Worm (Caenorhabditis elegans) whole organism, young adult: ENCODE measurements around the gene K03B8.14.

ENCODE experiments used
- F10E7.11 ChIP-seq: sonication (generic microtip); optimal IDR thresholded peaks from 2 replicates; lab custom pipeline; 2017; ENCODE audit warnings: mild to moderate bottlenecking, missing genetic modification characterization, moderate library complexity, missing compliant biosample characterization
- F22D6.2 ChIP-seq: sonication (generic microtip); optimal IDR thresholded peaks from 2 replicates; lab custom pipeline; 2016; ENCODE audit warnings: mild to moderate bottlenecking, missing genetic modification characterization, missing compliant biosample characterization
- F49E8.2 ChIP-seq: sonication (generic microtip); optimal IDR thresholded peaks from 3 replicates; lab custom pipeline; 2017; ENCODE audit warnings: missing genetic modification characterization, mild to moderate bottlenecking, missing compliant biosample characterization, antibody characterized with exemption, moderate library complexity; ENCODE audit not compliant: insufficient read depth
- Y67H2A.10 ChIP-seq: fragments of 200-800 bp; sonication (Bioruptor generic); conservative IDR thresholded peaks from 2 replicates; pipeline ENCODE4 v1.3.6; 2022; ENCODE audit warnings: missing genetic modification reagents, missing genetic modification characterization, missing compliant biosample characterization
- akir-1 ChIP-seq: fragments of 200-800 bp; sonication (Bioruptor generic); optimal IDR thresholded peaks from 2 replicates; lab custom pipeline; 2018; ENCODE audit warnings: mild to moderate bottlenecking, missing genetic modification characterization, moderate library complexity, missing compliant biosample characterization
- ama-1 ChIP-seq, 3 experiments: fragments of 150-350 bp in 1 of 3; sonication (generic microtip) in 2 of 3; optimal IDR thresholded peaks; 2 replicates each; lab custom pipeline; 2014 to 2018; ENCODE audit warnings: missing biosample characterization in 2 of 3, missing genetic modification characterization in 2 of 3, missing genetic modification reagents in 2 of 3
- aptf-2 ChIP-seq: fragments of 200-800 bp; sonication (Bioruptor generic); conservative IDR thresholded peaks from 2 replicates; pipeline ENCODE4 v1.3.6; 2022; ENCODE audit warnings: missing genetic modification reagents, missing genetic modification characterization, missing compliant biosample characterization
- attf-3 ChIP-seq: fragments of 200-800 bp; sonication (Bioruptor generic); conservative IDR thresholded peaks from 2 replicates; pipeline ENCODE4 v1.3.6; 2022; ENCODE audit warnings: missing genetic modification reagents, missing genetic modification characterization, missing compliant biosample characterization
- ceh-27 ChIP-seq: fragments of 200-800 bp; sonication (Bioruptor generic); optimal IDR thresholded peaks from 2 replicates; lab custom pipeline; 2018; ENCODE audit warnings: mild to moderate bottlenecking, missing genetic modification characterization, moderate library complexity, missing compliant biosample characterization
- chd-7 ChIP-seq: sonication (generic microtip); optimal IDR thresholded peaks from 2 replicates; lab custom pipeline; 2016; ENCODE audit warnings: mild to moderate bottlenecking, missing genetic modification characterization, moderate library complexity, missing compliant biosample characterization
- die-1 ChIP-seq: sonication (generic microtip); optimal IDR thresholded peaks from 2 replicates; lab custom pipeline; 2016; ENCODE audit warnings: missing genotype, mild to moderate bottlenecking, missing genetic modification characterization, missing compliant biosample characterization
- dpl-1 ChIP-seq: fragments of 150-350 bp; optimal IDR thresholded peaks from 2 replicates; lab custom pipeline; 2014; ENCODE audit warnings: missing biosample characterization, missing genetic modification reagents, missing genetic modification characterization
- ets-4 ChIP-seq: fragments of 200-800 bp; sonication (Bioruptor generic); optimal IDR thresholded peaks from 2 replicates; lab custom pipeline; 2018; ENCODE audit warnings: mild to moderate bottlenecking, missing genetic modification characterization, missing compliant biosample characterization
- him-1 ChIP-seq: sonication (generic microtip); optimal IDR thresholded peaks from 2 replicates; lab custom pipeline; 2016; ENCODE audit warnings: missing genotype, missing genetic modification reagents, missing genetic modification characterization, missing compliant biosample characterization
- hlh-12 ChIP-seq: sonication (generic microtip); optimal IDR thresholded peaks from 2 replicates; lab custom pipeline; 2016; ENCODE audit warnings: missing genetic modification characterization, missing compliant biosample characterization
- hlh-26 ChIP-seq: fragments of 200-800 bp; sonication (Bioruptor generic); conservative IDR thresholded peaks from 2 replicates; pipeline ENCODE4 v1.3.6; 2022; ENCODE audit warnings: missing genetic modification reagents, missing genetic modification characterization, missing compliant biosample characterization
- hmg-1.2 ChIP-seq: fragments of 200-800 bp; sonication (Bioruptor generic); IDR thresholded peaks from 2 replicates; pipeline ENCODE4 v1.3.6; 2022; ENCODE audit warnings: missing genetic modification reagents, missing genetic modification characterization, missing compliant biosample characterization
- hrde-1 ChIP-seq: sonication (generic microtip); optimal IDR thresholded peaks from 2 replicates; lab custom pipeline; 2016; ENCODE audit warnings: missing genetic modification characterization, mild to moderate bottlenecking, missing compliant biosample characterization, moderate library complexity, missing genotype, missing genetic modification reagents, borderline replicate concordance
- hsf-1 ChIP-seq: fragments of 200-800 bp; sonication (Bioruptor generic); IDR thresholded peaks from 2 replicates; pipeline ENCODE4 v1.3.6; 2022; ENCODE audit warnings: missing genetic modification reagents, missing genetic modification characterization, missing compliant biosample characterization
- lag-1 ChIP-seq: fragments of 200-800 bp; sonication (Bioruptor generic); IDR thresholded peaks from 2 replicates; pipeline ENCODE4 v1.3.6; 2022; ENCODE audit warnings: missing genetic modification reagents, missing genetic modification characterization, missing compliant biosample characterization
- lin-26 ChIP-seq: fragments of 200-800 bp; sonication (Bioruptor generic); IDR thresholded peaks from 2 replicates; pipeline ENCODE4 v1.3.6; 2022; ENCODE audit warnings: missing genetic modification reagents, missing genetic modification characterization, missing compliant biosample characterization
- lin-40 ChIP-seq: sonication (generic microtip); optimal IDR thresholded peaks from 2 replicates; lab custom pipeline; 2016; ENCODE audit warnings: missing genetic modification characterization, mild to moderate bottlenecking, missing compliant biosample characterization, missing genotype, missing genetic modification reagents
- lir-1 ChIP-seq: fragments of 200-800 bp; sonication (Bioruptor generic); conservative IDR thresholded peaks from 2 replicates; pipeline ENCODE4 v1.3.6; 2022; ENCODE audit warnings: missing genetic modification reagents, missing genetic modification characterization, missing compliant biosample characterization
- lsl-1 ChIP-seq: fragments of 200-800 bp; sonication (Bioruptor generic); optimal IDR thresholded peaks from 2 replicates; lab custom pipeline; 2018; ENCODE audit warnings: mild to moderate bottlenecking, missing genetic modification characterization, moderate library complexity, missing compliant biosample characterization
- lsy-27 ChIP-seq: sonication (generic microtip); optimal IDR thresholded peaks from 2 replicates; lab custom pipeline; 2017; ENCODE audit warnings: missing genetic modification characterization, mild to moderate bottlenecking, missing compliant biosample characterization, antibody characterized with exemption, missing genotype, borderline replicate concordance; ENCODE audit not compliant: insufficient read depth
- madf-6 ChIP-seq: fragments of 200-800 bp; sonication (Bioruptor generic); IDR thresholded peaks from 2 replicates; pipeline ENCODE4 v1.3.6; 2022; ENCODE audit warnings: missing genetic modification reagents, missing genetic modification characterization, missing compliant biosample characterization
- mcd-1 ChIP-seq: fragments of 200-800 bp; sonication (Bioruptor generic); IDR thresholded peaks from 2 replicates; pipeline ENCODE4 v1.3.6; 2022; ENCODE audit warnings: missing genetic modification reagents, missing genetic modification characterization, missing compliant biosample characterization
- nfya-2 ChIP-seq: fragments of 200-800 bp; sonication (Bioruptor generic); IDR thresholded peaks from 2 replicates; pipeline ENCODE4 v1.3.6; 2022; ENCODE audit warnings: missing genetic modification reagents, missing genetic modification characterization, missing compliant biosample characterization
- nhr-90 ChIP-seq: sonication (generic microtip); optimal IDR thresholded peaks from 2 replicates; lab custom pipeline; 2016; ENCODE audit warnings: missing genotype, mild to moderate bottlenecking, missing genetic modification characterization, missing compliant biosample characterization
- pbrm-1 ChIP-seq: fragments of 200-800 bp; sonication (Bioruptor generic); IDR thresholded peaks from 2 replicates; pipeline ENCODE4 v1.3.6; 2022; ENCODE audit warnings: missing genetic modification reagents, missing genetic modification characterization, missing compliant biosample characterization
- pha-4 ChIP-seq: fragments of 150-350 bp; sonication (generic microtip); optimal IDR thresholded peaks from 2 replicates; lab custom pipeline; 2014; ENCODE audit warnings: missing biosample characterization, missing genetic modification reagents, missing genetic modification characterization
- rcor-1 ChIP-seq: fragments of 200-800 bp; sonication (Bioruptor generic); IDR thresholded peaks from 2 replicates; pipeline ENCODE4 v1.3.6; 2022; ENCODE audit warnings: missing genetic modification reagents, missing genetic modification characterization, missing compliant biosample characterization
- rpc-1 ChIP-seq, 2 experiments: fragments of 150-350 bp in 1 of 2; sonication (generic microtip) in 1 of 2; optimal IDR thresholded peaks; 2 replicates each; lab custom pipeline; 2014 to 2018; ENCODE audit warnings: missing biosample characterization in 1 of 2, missing genetic modification characterization in 1 of 2, missing genetic modification reagents in 1 of 2, missing genotype in 1 of 2
- somi-1 ChIP-seq: fragments of 200-800 bp; sonication (Bioruptor generic); optimal IDR thresholded peaks from 2 replicates; lab custom pipeline; 2018; ENCODE audit warnings: mild to moderate bottlenecking, missing genetic modification characterization, missing compliant biosample characterization
- tbp1 ChIP-seq: fragments of 200-800 bp; sonication (Bioruptor generic); optimal IDR thresholded peaks from 2 replicates; lab custom pipeline; 2018; ENCODE audit warnings: mild to moderate bottlenecking, missing genetic modification characterization, missing compliant biosample characterization
- tbx-9 ChIP-seq: sonication (generic microtip); optimal IDR thresholded peaks from 2 replicates; lab custom pipeline; 2016; ENCODE audit warnings: borderline replicate concordance, missing genetic modification characterization, inconsistent platforms, missing compliant biosample characterization
- tlf-1 ChIP-seq: fragments of 200-800 bp; sonication (Bioruptor generic); optimal IDR thresholded peaks from 2 replicates; lab custom pipeline; 2018; ENCODE audit warnings: mild to moderate bottlenecking, missing genetic modification characterization, missing compliant biosample characterization
- zfh-2 ChIP-seq: fragments of 200-800 bp; sonication (Bioruptor generic); conservative IDR thresholded peaks from 2 replicates; pipeline ENCODE4 v1.3.6; 2022; ENCODE audit warnings: missing genetic modification reagents, missing genetic modification characterization, missing compliant biosample characterization
- ztf-22 ChIP-seq: fragments of 200-800 bp; sonication (Bioruptor generic); optimal IDR thresholded peaks from 2 replicates; lab custom pipeline; 2018; ENCODE audit warnings: mild to moderate bottlenecking, missing genetic modification characterization, moderate library complexity, missing compliant biosample characterization

K03B8.14 gene

ce11 chrV:11428728-11429127 is 38.4 kb downstream of the K03B8.14 start:
- TF ChIP-seq die-1 (tag; lab: Kevin White, UChicago) = no peak
- TF ChIP-seq ztf-22 (GFP tag; lab: Kevin White, UChicago) = no peak
- TF ChIP-seq lin-26 (GFP tag; lab: Robert Waterston, UW) = no peak
- no peak for TF ChIP-seq lin-40 (tag; lab: Kevin White, UChicago)
- no peak for TF ChIP-seq pbrm-1
- no peak for TF ChIP-seq lir-1
- no peak for TF ChIP-seq Y67H2A.10
- no peak for TF ChIP-seq hlh-12 (tag; lab: Kevin White, UChicago)
- TF ChIP-seq zfh-2 (GFP tag; lab: Robert Waterston, UW) = no peak
- TF ChIP-seq chd-7 (tag; lab: Kevin White, UChicago) = no peak
- no peak for TF ChIP-seq lag-1 (GFP tag; lab: Robert Waterston, UW)
- no peak for TF ChIP-seq ama-1 (optimal IDR thresholded peaks at IDR 0.05; lab: Kevin White, UChicago)
- no peak for TF ChIP-seq ama-1 (GFP tag; optimal IDR thresholded peaks at IDR 0.05; lab: Kevin White, UChicago)
- no peak for TF ChIP-seq F22D6.2
- no peak for TF ChIP-seq mcd-1 (GFP tag; lab: Robert Waterston, UW)
- TF ChIP-seq tbx-9 (tag; lab: Kevin White, UChicago) = no peak

- TF ChIP-seq lsl-1 (GFP tag; lab: Kevin White, UChicago) (no peak), ets-4 (GFP tag; lab: Kevin White, UChicago) (no peak), hsf-1 (GFP tag; lab: Robert Waterston, UW) (no peak), him-1 (no peak), Y67H2A.10 (no peak), ama-1 (optimal IDR thresholded peaks at IDR 0.05; lab: Kevin White, UChicago) (no peak), ama-1 (GFP tag; optimal IDR thresholded peaks at IDR 0.05; lab: Kevin White, UChicago) (no peak), tbx-9 (tag; lab: Kevin White, UChicago) (no peak), F49E8.2 (tag; lab: Kevin White, UChicago) (no peak), tlf-1 (GFP tag; lab: Kevin White, UChicago) (no peak), madf-6 (GFP tag; lab: Robert Waterston, UW) (no peak), rcor-1 (GFP tag; lab: Robert Waterston, UW) (no peak), F10E7.11 (tag; lab: Kevin White, UChicago) (no peak), attf-3 (GFP tag; lab: Robert Waterston, UW) (no peak), tbp1 (GFP tag; lab: Kevin White, UChicago) (no peak), hrde-1 (tag; lab: Kevin White, UChicago) (no peak), lsy-27 (tag; lab: Kevin White, UChicago) (no peak)
Observed at ce11 chrV:11430823-11431222, 40.5 kb downstream of the K03B8.14 start.

- TF ChIP-seq nhr-90 (tag; lab: Kevin White, UChicago) (no peak), akir-1 (no peak), somi-1 (no peak), nfya-2 (GFP tag; lab: Robert Waterston, UW) (no peak), dpl-1 (GFP tag; lab: Kevin White, UChicago) (no peak), hlh-26 (GFP tag; lab: Robert Waterston, UW) (no peak), rpc-1 (optimal IDR thresholded peaks at IDR 0.05; lab: Kevin White, UChicago) (no peak), rpc-1 (tag; optimal IDR thresholded peaks at IDR 0.05; lab: Kevin White, UChicago) (no peak), aptf-2 (GFP tag; lab: Robert Waterston, UW) (no peak), pha-4 (tag; lab: Kevin White, UChicago) (no peak), ceh-27 (GFP tag; lab: Kevin White, UChicago) (no peak), hmg-1.2 (no peak)
Observed at ce11 chrV:11435242-11435641, 44.9 kb downstream of the K03B8.14 start.
